Worm (Caenorhabditis elegans): ENCODE results near the gene srw-124.

ce11 chrV:2983351-2983750 is 7.0 kb downstream of the srw-124 start, which contains the start of gene srw-117:
- TF ChIP-seq nhr-237 (tag; optimal IDR thresholded peaks at IDR 0.05) (no peak), Y48G9A.11 (GFP tag; IDR thresholded peaks at IDR 0.05) (no peak), ZK546.5 (tag; optimal IDR thresholded peaks at IDR 0.05) (no peak), ceh-82 (tag; optimal IDR thresholded peaks at IDR 0.05) (no peak), nhr-11 (tag; optimal IDR thresholded peaks at IDR 0.05) (no peak), R02D3.7 (tag; optimal IDR thresholded peaks at IDR 0.05) (no peak), lsy-2 (tag; optimal IDR thresholded peaks at IDR 0.05) (no peak), dpl-1 (GFP tag; optimal IDR thresholded peaks at IDR 0.05) (no peak), daf-12 (tag; optimal IDR thresholded peaks at IDR 0.05) (no peak), mdt-29 (GFP tag; IDR thresholded peaks at IDR 0.05) (no peak), jun-1 (tag; optimal IDR thresholded peaks at IDR 0.05) (no peak), egl-27 (tag; optimal IDR thresholded peaks at IDR 0.05) (no peak), ztf-11 (tag; optimal IDR thresholded peaks at IDR 0.05) (no peak), nhr-48 (tag; optimal IDR thresholded peaks at IDR 0.05) (no peak)

Measured in whole organism, L4 larva.